Worm (Caenorhabditis elegans): ENCODE data around the gene dmsr-8.
A peak's percentile ranks its signal among the peaks of the same experiment; 100 is the strongest.

DNA sequence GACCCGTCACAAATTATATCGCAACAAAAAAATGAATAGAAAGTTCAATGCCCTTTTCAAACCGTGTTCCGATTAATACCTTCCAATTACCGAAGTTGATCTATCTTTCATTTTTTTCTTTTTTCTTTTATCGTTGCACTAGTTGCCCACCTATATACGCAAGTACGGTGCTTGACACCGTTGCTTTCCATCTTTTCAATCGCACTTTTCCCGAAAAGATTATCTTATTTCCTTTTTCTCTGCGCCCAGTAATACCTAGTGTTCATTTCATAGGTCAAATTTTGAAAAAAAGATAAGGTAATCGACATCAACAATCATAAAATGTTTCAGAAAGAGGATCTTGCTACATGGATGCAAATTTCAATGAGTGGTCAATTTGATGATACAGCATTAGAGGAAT is 15.4 kb upstream of the dmsr-8 start:
- no peak for TF ChIP-seq nhr-237 (tag; optimal IDR thresholded peaks at IDR 0.05)
- TF ChIP-seq nhr-12 (tag; optimal IDR thresholded peaks at IDR 0.05), result no peak
- no peak for TF ChIP-seq aly-2 (tag; optimal IDR thresholded peaks at IDR 0.05)
- TF ChIP-seq nhr-28 (tag; optimal IDR thresholded peaks at IDR 0.05), result no peak
- TF ChIP-seq eor-1 (tag; optimal IDR thresholded peaks at IDR 0.05), result no peak
- no peak for TF ChIP-seq daf-12 (tag; optimal IDR thresholded peaks at IDR 0.05)
- TF ChIP-seq elt-1 (tag; optimal IDR thresholded peaks at IDR 0.05), result peak; percentile 2
- no peak for TF ChIP-seq pha-4 (tag; optimal IDR thresholded peaks at IDR 0.05)
- TF ChIP-seq ama-1 (optimal IDR thresholded peaks at IDR 0.05), result no peak
- TF ChIP-seq egl-27 (tag; optimal IDR thresholded peaks at IDR 0.05), result no peak
- no peak for TF ChIP-seq ztf-11 (tag; optimal IDR thresholded peaks at IDR 0.05)
- TF ChIP-seq elt-3 (tag; optimal IDR thresholded peaks at IDR 0.05), result no peak
- TF ChIP-seq nhr-76 (tag; optimal IDR thresholded peaks at IDR 0.05), result no peak
